ENCODE assay signal across 1 fruit fly cellular context in genomic region chr3L:2417399-2418040, dm6.
TF ChIP-seq lines count a peak whose summit lies in the region.

No protein-coding gene starts in this region.

TF ChIP-seq in whole organism, embryonic, 481 proteins besides CTCF, POLR2A, EP300 and RAD21 (continued from another document):
- TF ChIP-seq Jarid2 (GFP tag; optimal IDR thresholded peaks at IDR 0.05; lab: Kevin White, UChicago) = peak; percentile 12
- TF ChIP-seq Hr51 (GFP tag; optimal IDR thresholded peaks at IDR 0.05; lab: Kevin White, UChicago) = peak in 1 of 2 experiments; percentile 88
- TF ChIP-seq CG1792 (GFP tag; optimal IDR thresholded peaks at IDR 0.05; lab: Kevin White, UChicago) = no peak
- no peak for TF ChIP-seq mld (GFP tag; IDR thresholded peaks at IDR 0.05; lab: Robert Waterston, UW; ENCODE audit: partially characterized antibody)
- TF ChIP-seq crol (GFP tag; IDR thresholded peaks at IDR 0.05; lab: Robert Waterston, UW) = no peak
- TF ChIP-seq CG30403 (GFP tag; optimal IDR thresholded peaks at IDR 0.05; lab: Kevin White, UChicago) = peak; percentile 78
- TF ChIP-seq CG31441 (GFP tag; IDR thresholded peaks at IDR 0.05; lab: Robert Waterston, UW) = peak; percentile 81
- TF ChIP-seq maf-S (GFP tag; optimal IDR thresholded peaks at IDR 0.05; lab: Kevin White, UChicago) = peak; percentile 28
- TF ChIP-seq CG6689 (GFP tag; IDR thresholded peaks at IDR 0.05; lab: Robert Waterston, UW) = peak; percentile 61
- no peak for TF ChIP-seq CG2129 (GFP tag; IDR thresholded peaks at IDR 0.05; lab: Robert Waterston, UW; ENCODE audit: partially characterized antibody)
- TF ChIP-seq ems (GFP tag; optimal IDR thresholded peaks at IDR 0.05; lab: Kevin White, UChicago) = no peak
- TF ChIP-seq pros (GFP tag; optimal IDR thresholded peaks at IDR 0.05; lab: Kevin White, UChicago) = no peak
- no peak for TF ChIP-seq danr (GFP tag; IDR thresholded peaks at IDR 0.05; lab: Robert Waterston, UW)
- peak; percentile 59 for TF ChIP-seq twi (tag; optimal IDR thresholded peaks at IDR 0.05; lab: Kevin White, UChicago)
- TF ChIP-seq hb (GFP tag; IDR thresholded peaks at IDR 0.05; lab: Robert Waterston, UW; ENCODE audit: partially characterized antibody) = no peak
- peak; percentile 31 for TF ChIP-seq CG17568 (GFP tag; optimal IDR thresholded peaks at IDR 0.05; lab: Kevin White, UChicago)
- TF ChIP-seq CG9797 (GFP tag; optimal IDR thresholded peaks at IDR 0.05; lab: Kevin White, UChicago) = no peak
- TF ChIP-seq sc (optimal IDR thresholded peaks at IDR 0.05; lab: Kevin White, UChicago) = no peak
- peak; percentile 69 for TF ChIP-seq sc (GFP tag; optimal IDR thresholded peaks at IDR 0.05; lab: Kevin White, UChicago)
- no peak for TF ChIP-seq hkb (optimal IDR thresholded peaks at IDR 0.05; lab: Kevin White, UChicago)
- TF ChIP-seq hkb (GFP tag; IDR thresholded peaks at IDR 0.05; lab: Robert Waterston, UW) = peak; percentile 58; the same call in 1 of the 2 replicates
- TF ChIP-seq CG31365 (tag; optimal IDR thresholded peaks at IDR 0.05; lab: Kevin White, UChicago) = no peak
- TF ChIP-seq MTF-1 (GFP tag; optimal IDR thresholded peaks at IDR 0.05; lab: Kevin White, UChicago; ENCODE audit: borderline replicate concordance) = no peak
- TF ChIP-seq CG4360 (GFP tag; IDR thresholded peaks at IDR 0.05; lab: Robert Waterston, UW) = peak; percentile 65
- TF ChIP-seq CG18599 (GFP tag; optimal IDR thresholded peaks at IDR 0.05; lab: Kevin White, UChicago) = peak; percentile 78
- peak; percentile 43; the same call in 1 of the 2 replicates for TF ChIP-seq E2f2 (GFP tag; IDR thresholded peaks at IDR 0.05; lab: Robert Waterston, UW)
- no peak for TF ChIP-seq en (GFP tag; optimal IDR thresholded peaks at IDR 0.05; lab: Kevin White, UChicago)
- TF ChIP-seq dm (GFP tag; optimal IDR thresholded peaks at IDR 0.05; lab: Kevin White, UChicago) = no peak
- TF ChIP-seq GATAe (GFP tag; conservative IDR thresholded peaks at IDR 0.05; lab: Robert Waterston, UW) = no peak
- no peak for TF ChIP-seq ap (GFP tag; IDR thresholded peaks at IDR 0.05; lab: Robert Waterston, UW)
- no peak for TF ChIP-seq Lhr (GFP tag; optimal IDR thresholded peaks at IDR 0.05; lab: Kevin White, UChicago)
- TF ChIP-seq z (GFP tag; IDR thresholded peaks at IDR 0.05; lab: Robert Waterston, UW) = no peak
- peak; percentile 40; the same call in 1 of the 2 replicates for TF ChIP-seq CG32532 (GFP tag; IDR thresholded peaks at IDR 0.05; lab: Robert Waterston, UW)
- peak; percentile 45; the same call in 1 of the 2 replicates for TF ChIP-seq CG32767 (GFP tag; IDR thresholded peaks at IDR 0.05; lab: Robert Waterston, UW)
- no peak for TF ChIP-seq MBD-R2 (GFP tag; IDR thresholded peaks at IDR 0.05; lab: Robert Waterston, UW)
- TF ChIP-seq psq (GFP tag; optimal IDR thresholded peaks at IDR 0.05; lab: Kevin White, UChicago) = peak; percentile 18
- no peak for TF ChIP-seq onecut (GFP tag; IDR thresholded peaks at IDR 0.05; lab: Robert Waterston, UW)
- TF ChIP-seq CG15696 (tag; optimal IDR thresholded peaks at IDR 0.05; lab: Kevin White, UChicago) = peak; percentile 43
- no peak for TF ChIP-seq fd102C (GFP tag; optimal IDR thresholded peaks at IDR 0.05; lab: Kevin White, UChicago)
- no peak for TF ChIP-seq Kr (GFP tag; optimal IDR thresholded peaks at IDR 0.05; lab: Kevin White, UChicago)
- no peak for TF ChIP-seq Dref (GFP tag; IDR thresholded peaks at IDR 0.05; lab: Robert Waterston, UW)
- peak; percentile 57; the same call in 1 of the 2 replicates for TF ChIP-seq sisA (GFP tag; IDR thresholded peaks at IDR 0.05; lab: Robert Waterston, UW)
- no peak for TF ChIP-seq bbx (GFP tag; IDR thresholded peaks at IDR 0.05; lab: Robert Waterston, UW; ENCODE audit: partially characterized antibody)
- TF ChIP-seq odd (GFP tag; optimal IDR thresholded peaks at IDR 0.05; lab: Kevin White, UChicago) = peak; percentile 73
- peak; percentile 22 for TF ChIP-seq CG12769 (tag; optimal IDR thresholded peaks at IDR 0.05; lab: Kevin White, UChicago)
- TF ChIP-seq pfk (GFP tag; optimal IDR thresholded peaks at IDR 0.05; lab: Kevin White, UChicago) = no peak
- no peak for TF ChIP-seq CG13894 (tag; optimal IDR thresholded peaks at IDR 0.05; lab: Kevin White, UChicago)
- no peak for TF ChIP-seq h (optimal IDR thresholded peaks at IDR 0.05; lab: Kevin White, UChicago)
- TF ChIP-seq HHEX (GFP tag; optimal IDR thresholded peaks at IDR 0.05; lab: Kevin White, UChicago) = peak; percentile 77
- TF ChIP-seq Scr (GFP tag; IDR thresholded peaks at IDR 0.05; lab: Robert Waterston, UW; ENCODE audit: partially characterized antibody) = no peak
- 0 out of 3 replicates have a peak, but pooled peaks have one; percentile 16 for TF ChIP-seq ken (GFP tag; IDR thresholded peaks at IDR 0.05; lab: Robert Waterston, UW)
- TF ChIP-seq CG3281 (GFP tag; optimal IDR thresholded peaks at IDR 0.05; lab: Kevin White, UChicago) = peak; percentile 74
- TF ChIP-seq Hr3 (GFP tag; optimal IDR thresholded peaks at IDR 0.05; lab: Kevin White, UChicago) = peak; percentile 75
- peak; percentile 63 for TF ChIP-seq CG12104 (GFP tag; optimal IDR thresholded peaks at IDR 0.05; lab: Kevin White, UChicago)
- TF ChIP-seq CG33213 (GFP tag; optimal IDR thresholded peaks at IDR 0.05; lab: Kevin White, UChicago) = no peak
- no peak for TF ChIP-seq otp (GFP tag; IDR thresholded peaks at IDR 0.05; lab: Robert Waterston, UW)
- TF ChIP-seq CG2199 (GFP tag; IDR thresholded peaks at IDR 0.05; lab: Robert Waterston, UW) = no peak
- peak; percentile 68 for TF ChIP-seq grn (GFP tag; optimal IDR thresholded peaks at IDR 0.05; lab: Kevin White, UChicago)
- TF ChIP-seq sens (GFP tag; lab: Kevin White, UChicago) = peak; percentile 77
- TF ChIP-seq CG6683 (GFP tag; optimal IDR thresholded peaks at IDR 0.05; lab: Kevin White, UChicago) = peak; percentile 56
- no peak for TF ChIP-seq Side (GFP tag; optimal IDR thresholded peaks at IDR 0.05; lab: Kevin White, UChicago)
- no peak for TF ChIP-seq CG1647 (GFP tag; optimal IDR thresholded peaks at IDR 0.05; lab: Kevin White, UChicago)
- no peak for TF ChIP-seq CG12236 (GFP tag; optimal IDR thresholded peaks at IDR 0.05; lab: Kevin White, UChicago)
- TF ChIP-seq CG17328 (GFP tag; IDR thresholded peaks at IDR 0.05; lab: Robert Waterston, UW) = peak; percentile 29; the same call in 1 of the 2 replicates
- TF ChIP-seq CrebB (tag; optimal IDR thresholded peaks at IDR 0.05; lab: Kevin White, UChicago) = peak; percentile 32
- peak; percentile 55 for TF ChIP-seq slbo (GFP tag; IDR thresholded peaks at IDR 0.05; lab: Robert Waterston, UW)
- TF ChIP-seq fd96Cb (tag; optimal IDR thresholded peaks at IDR 0.05; lab: Kevin White, UChicago) = peak; percentile 74
- peak; percentile 50 for TF ChIP-seq Vsx1 (GFP tag; optimal IDR thresholded peaks at IDR 0.05; lab: Kevin White, UChicago)
- peak; percentile 36; the same call in 1 of the 2 replicates for TF ChIP-seq E2f1 (GFP tag; IDR thresholded peaks at IDR 0.05; lab: Robert Waterston, UW)
- TF ChIP-seq yki (optimal IDR thresholded peaks at IDR 0.05; lab: Kevin White, UChicago) = no peak
- TF ChIP-seq gce (GFP tag; IDR thresholded peaks at IDR 0.05; lab: Robert Waterston, UW) = no peak
- TF ChIP-seq repo (GFP tag; optimal IDR thresholded peaks at IDR 0.05; lab: Kevin White, UChicago) = no peak
- TF ChIP-seq CG12391 (tag; optimal IDR thresholded peaks at IDR 0.05; lab: Kevin White, UChicago) = peak; percentile 80
- peak; percentile 61 for TF ChIP-seq CG9817 (tag; optimal IDR thresholded peaks at IDR 0.05; lab: Kevin White, UChicago)
- TF ChIP-seq Spps (tag; optimal IDR thresholded peaks at IDR 0.05; lab: Kevin White, UChicago) = peak; percentile 16
- TF ChIP-seq Dek (tag; optimal IDR thresholded peaks at IDR 0.05; lab: Kevin White, UChicago) = peak; percentile 55
- TF ChIP-seq Ravus (GFP tag; IDR thresholded peaks at IDR 0.05; lab: Robert Waterston, UW) = no peak
- TF ChIP-seq CG31224 (GFP tag; IDR thresholded peaks at IDR 0.05; lab: Robert Waterston, UW) = peak; percentile 41; the same call in 1 of the 2 replicates
- peak; percentile 21 for TF ChIP-seq zf30C (GFP tag; optimal IDR thresholded peaks at IDR 0.05; lab: Kevin White, UChicago)
- peak; percentile 76 for TF ChIP-seq PHDP (tag; optimal IDR thresholded peaks at IDR 0.05; lab: Kevin White, UChicago)
- peak; percentile 75 for TF ChIP-seq NfI (GFP tag; optimal IDR thresholded peaks at IDR 0.05; lab: Kevin White, UChicago)
- TF ChIP-seq gt (GFP tag; IDR thresholded peaks at IDR 0.05; lab: Robert Waterston, UW) = no peak
- peak; percentile 71 for TF ChIP-seq caup (GFP tag; optimal IDR thresholded peaks at IDR 0.05; lab: Kevin White, UChicago; ENCODE audit: severe bottlenecking)
- TF ChIP-seq wdn (GFP tag; IDR thresholded peaks at IDR 0.05; lab: Robert Waterston, UW) = peak; percentile 37; the same call in 1 of the 2 replicates
- TF ChIP-seq CG12744 (GFP tag; optimal IDR thresholded peaks at IDR 0.05; lab: Kevin White, UChicago) = no peak
- peak; percentile 21; the same call in 1 of the 2 replicates for TF ChIP-seq Rfx (GFP tag; IDR thresholded peaks at IDR 0.05; lab: Robert Waterston, UW)
- TF ChIP-seq Antp (GFP tag; optimal IDR thresholded peaks at IDR 0.05; lab: Kevin White, UChicago) = peak; percentile 11
- TF ChIP-seq Doc3 (GFP tag; IDR thresholded peaks at IDR 0.05; lab: Robert Waterston, UW; ENCODE audit: partially characterized antibody) = no peak
- peak; percentile 8; the same call in 1 of the 2 replicates for TF ChIP-seq peb (GFP tag; IDR thresholded peaks at IDR 0.05; lab: Robert Waterston, UW)
- no peak for TF ChIP-seq CHES-1-like (GFP tag; optimal IDR thresholded peaks at IDR 0.05; lab: Kevin White, UChicago)
- TF ChIP-seq CG5245 (GFP tag; optimal IDR thresholded peaks at IDR 0.05; lab: Kevin White, UChicago) = peak; percentile 9
- no peak for TF ChIP-seq sima (GFP tag; optimal IDR thresholded peaks at IDR 0.05; lab: Kevin White, UChicago)
- TF ChIP-seq sug (tag; optimal IDR thresholded peaks at IDR 0.05; lab: Kevin White, UChicago) = peak; percentile 68
- no peak for TF ChIP-seq Trl (optimal IDR thresholded peaks at IDR 0.05; lab: Kevin White, UChicago)
- TF ChIP-seq Trl (GFP tag; optimal IDR thresholded peaks at IDR 0.05; lab: Kevin White, UChicago) = no peak
- TF ChIP-seq Lim3 (GFP tag; IDR thresholded peaks at IDR 0.05; lab: Robert Waterston, UW) = no peak
- no peak for TF ChIP-seq schlank (tag; optimal IDR thresholded peaks at IDR 0.05; lab: Kevin White, UChicago)
- TF ChIP-seq da (GFP tag; optimal IDR thresholded peaks at IDR 0.05; lab: Kevin White, UChicago) = no peak
- TF ChIP-seq CG11085 (GFP tag; IDR thresholded peaks at IDR 0.05; lab: Robert Waterston, UW) = no peak
- TF ChIP-seq CG2116 (GFP tag; optimal IDR thresholded peaks at IDR 0.05; lab: Kevin White, UChicago) = no peak
- TF ChIP-seq wek (GFP tag; optimal IDR thresholded peaks at IDR 0.05; lab: Kevin White, UChicago) = no peak
- no peak for TF ChIP-seq disco-r (GFP tag; optimal IDR thresholded peaks at IDR 0.05; lab: Kevin White, UChicago)
- TF ChIP-seq H2.0 (GFP tag; IDR thresholded peaks at IDR 0.05; lab: Robert Waterston, UW) = 0 out of 2 replicates have a peak, but pooled peaks have one; percentile 24
- TF ChIP-seq vvl (GFP tag; IDR thresholded peaks at IDR 0.05; lab: Robert Waterston, UW) = peak; percentile 39; the same call in 1 of the 2 replicates
- no peak for TF ChIP-seq CG10959 (GFP tag; IDR thresholded peaks at IDR 0.05; lab: Robert Waterston, UW)
- TF ChIP-seq Bdp1 (GFP tag; optimal IDR thresholded peaks at IDR 0.05; lab: Kevin White, UChicago) = no peak
- TF ChIP-seq pnt (GFP tag; optimal IDR thresholded peaks at IDR 0.05; lab: Kevin White, UChicago) = no peak
- peak; percentile 63 for TF ChIP-seq CG6854 (GFP tag; optimal IDR thresholded peaks at IDR 0.05; lab: Kevin White, UChicago)
- TF ChIP-seq Hand (GFP tag; optimal IDR thresholded peaks at IDR 0.05; lab: Kevin White, UChicago) = peak; percentile 49
TF ChIP-seq in whole organism, embryonic: peak in this region for 247.
